Fruit fly (Drosophila melanogaster): ENCODE results near the gene CG43678.

DNA sequence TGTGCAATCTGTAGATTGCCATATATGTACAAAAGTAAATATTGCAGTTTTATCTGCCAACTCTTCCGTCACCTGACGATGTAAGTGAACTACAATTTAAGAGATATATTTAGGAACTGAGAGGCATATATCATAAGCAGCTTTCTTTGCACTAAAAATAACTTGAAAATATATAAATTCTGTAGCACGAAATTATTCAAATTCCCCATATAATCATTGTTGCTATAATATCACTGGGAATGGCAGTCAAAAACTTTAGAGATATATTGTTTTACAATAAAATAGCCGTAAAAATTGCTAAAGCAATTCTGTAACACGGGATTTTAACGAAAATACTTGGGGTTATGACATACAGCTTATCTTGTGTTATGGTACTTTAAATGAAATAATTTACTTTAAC is 2.0 kb upstream of the CG43678 start, which contains the start of gene CG43679:
- TF ChIP-seq pan (optimal IDR thresholded peaks at IDR 0.05) (no peak), usp (GFP tag; optimal IDR thresholded peaks at IDR 0.05) (no peak), psq (optimal IDR thresholded peaks at IDR 0.05) (no peak), Dll (optimal IDR thresholded peaks at IDR 0.05) (no peak), CG8478 (optimal IDR thresholded peaks at IDR 0.05) (no peak)
